Worm (Caenorhabditis elegans): ENCODE measurements around the gene his-40.

DNA sequence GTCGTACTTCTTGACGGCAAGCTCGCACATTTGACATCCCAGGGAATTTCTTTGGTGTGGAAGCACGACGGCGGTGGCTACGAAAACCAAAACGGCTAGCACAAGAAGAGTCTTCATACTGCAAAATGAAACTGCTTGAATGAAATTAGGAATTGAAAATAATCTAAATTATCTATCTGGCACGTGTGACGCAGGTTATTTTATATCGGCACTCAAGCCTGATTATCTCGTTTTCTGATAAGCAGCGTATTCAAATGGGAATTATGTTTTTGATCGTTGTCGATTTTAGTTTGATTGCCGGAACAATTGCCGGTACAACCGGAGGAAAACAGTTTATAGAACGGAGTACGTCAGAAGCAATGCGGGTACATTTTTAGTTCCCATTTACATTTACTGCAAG, 8.7 kb downstream of the his-40 start, which contains the start of gene spp-4:
- TF ChIP-seq him-1 (tag; optimal IDR thresholded peaks at IDR 0.05) (no peak), W03F9.2 (tag; optimal IDR thresholded peaks at IDR 0.05) (no peak), dao-5 (tag; optimal IDR thresholded peaks at IDR 0.05) (no peak)

Measured in whole organism, L4/young adult.